Worm (Caenorhabditis elegans) whole organism, late embryonic: ENCODE results near the gene srab-10.

Experiments
- ets-4 ChIP-seq: sonication (generic microtip); optimal IDR thresholded peaks from 2 replicates; lab custom pipeline; 2016; ENCODE audit warnings: missing genetic modification characterization, missing compliant biosample characterization
- hlh-13 ChIP-seq: fragments of 200-800 bp; sonication (Bioruptor generic); optimal IDR thresholded peaks from 2 replicates; lab custom pipeline; 2018; ENCODE audit warnings: mild to moderate bottlenecking, missing genetic modification characterization, missing compliant biosample characterization
- hlh-6 ChIP-seq: sonication (generic microtip); optimal IDR thresholded peaks from 2 replicates; lab custom pipeline; 2016; ENCODE audit warnings: missing genotype, missing genetic modification characterization, missing compliant biosample characterization
- lin-11 ChIP-seq: fragments of 200-800 bp; sonication (Bioruptor generic); optimal IDR thresholded peaks from 2 replicates; lab custom pipeline; 2018; ENCODE audit warnings: mild to moderate bottlenecking, missing genetic modification characterization, missing compliant biosample characterization
- nhr-11 ChIP-seq: fragments of 150-350 bp; optimal IDR thresholded peaks from 2 replicates; lab custom pipeline; 2014; ENCODE audit warnings: missing biosample characterization, missing genetic modification characterization
- odd-2 ChIP-seq: sonication (generic microtip); optimal IDR thresholded peaks from 2 replicates; lab custom pipeline; 2017; ENCODE audit warnings: antibody characterized with exemption, mild to moderate bottlenecking, missing genetic modification characterization, missing compliant biosample characterization
- pax-1 ChIP-seq: fragments of 150-350 bp; optimal IDR thresholded peaks from 2 replicates; lab custom pipeline; 2014; ENCODE audit warnings: missing biosample characterization, missing genetic modification characterization
- pha-4 ChIP-seq: fragments of 150-350 bp; optimal IDR thresholded peaks from 2 replicates; lab custom pipeline; 2018; ENCODE audit warnings: missing biosample characterization, missing genetic modification reagents, missing genetic modification characterization
- pros-1 ChIP-seq: fragments of 150-350 bp; optimal IDR thresholded peaks from 2 replicates; lab custom pipeline; 2014; ENCODE audit warnings: missing biosample characterization, missing genetic modification reagents, missing genetic modification characterization
- tbx-2 ChIP-seq: sonication (generic microtip); optimal IDR thresholded peaks from 2 replicates; lab custom pipeline; 2016; ENCODE audit warnings: missing genetic modification characterization, missing compliant biosample characterization
- unc-86 ChIP-seq: sonication (generic microtip); optimal IDR thresholded peaks from 2 replicates; lab custom pipeline; 2016; ENCODE audit warnings: missing genetic modification characterization, missing compliant biosample characterization
- zip-5 ChIP-seq: sonication (generic microtip); optimal IDR thresholded peaks from 2 replicates; lab custom pipeline; 2016; ENCODE audit warnings: missing genetic modification characterization, missing compliant biosample characterization

- no peak for TF ChIP-seq pha-4 (tag; lab: Kevin White, UChicago)
- no peak for TF ChIP-seq pros-1 (tag; lab: Kevin White, UChicago)
- no peak for TF ChIP-seq odd-2 (tag; lab: Kevin White, UChicago)
- no peak for TF ChIP-seq pax-1 (tag; lab: Kevin White, UChicago)
- no peak for TF ChIP-seq zip-5 (tag; lab: Kevin White, UChicago)
- no peak for TF ChIP-seq hlh-6
- no peak for TF ChIP-seq lin-11 (tag; lab: Kevin White, UChicago)
- TF ChIP-seq unc-86 (tag; lab: Kevin White, UChicago): no peak
- TF ChIP-seq tbx-2 (tag; lab: Kevin White, UChicago): no peak
- TF ChIP-seq ets-4 (tag; lab: Kevin White, UChicago): no peak
- no peak for TF ChIP-seq hlh-13
- no peak for TF ChIP-seq nhr-11 (tag; lab: Kevin White, UChicago)
Observed at ce11 chrV:3176161-3176560, 31.8 kb upstream of the srab-10 start, which contains the start of gene srab-8.
